Worm (Caenorhabditis elegans) whole organism, L1 larva: ENCODE results near the gene mlt-3.
"Not testable (repeated sequence)": the region's sequence is repeated elsewhere in the genome, so short reads cannot be mapped to it uniquely, and the experiment has no call there.

Experiments
- F16B12.6 ChIP-seq: fragments of 150-350 bp; optimal IDR thresholded peaks from 2 replicates; lab custom pipeline; 2014; ENCODE audit warnings: missing biosample characterization, missing genetic modification characterization
- aha-1 ChIP-seq: fragments of 150-350 bp; optimal IDR thresholded peaks from 2 replicates; lab custom pipeline; 2014; ENCODE audit warnings: missing biosample characterization, missing genetic modification characterization
- blmp-1 ChIP-seq: fragments of 150-350 bp; optimal IDR thresholded peaks from 2 replicates; lab custom pipeline; 2014; ENCODE audit warnings: missing biosample characterization, missing genetic modification characterization
- efl-3 ChIP-seq: fragments of 200-800 bp; sonication (Bioruptor generic); optimal IDR thresholded peaks from 2 replicates; lab custom pipeline; 2018; ENCODE audit warnings: mild to moderate bottlenecking, missing genetic modification characterization, missing compliant biosample characterization
- hlh-17 ChIP-seq: fragments of 200-800 bp; sonication (Bioruptor generic); optimal IDR thresholded peaks from 2 replicates; lab custom pipeline; 2018; ENCODE audit warnings: missing genetic modification characterization, mild to moderate bottlenecking, missing compliant biosample characterization, moderate library complexity, borderline replicate concordance
- irx-1 ChIP-seq: sonication (generic microtip); optimal IDR thresholded peaks from 2 replicates; lab custom pipeline; 2016; ENCODE audit warnings: missing genetic modification characterization, missing compliant biosample characterization
- lin-14 ChIP-seq: fragments of 200-800 bp; sonication (Bioruptor generic); optimal IDR thresholded peaks from 2 replicates; lab custom pipeline; 2018; ENCODE audit warnings: mild to moderate bottlenecking, missing genetic modification characterization, moderate library complexity, missing compliant biosample characterization
- nhr-237 ChIP-seq: fragments of 150-350 bp; optimal IDR thresholded peaks from 2 replicates; lab custom pipeline; 2014; ENCODE audit warnings: missing biosample characterization, missing genetic modification characterization
- nhr-84 ChIP-seq: sonication (generic microtip); optimal IDR thresholded peaks from 2 replicates; lab custom pipeline; 2017; ENCODE audit warnings: missing biosample characterization, missing genetic modification characterization
- nhr-90 ChIP-seq: sonication (generic microtip); optimal IDR thresholded peaks from 2 replicates; lab custom pipeline; 2016; ENCODE audit warnings: mild to moderate bottlenecking, missing genetic modification characterization, missing compliant biosample characterization; ENCODE audit not compliant: poor library complexity
- ztf-4 ChIP-seq: fragments of 150-350 bp; optimal IDR thresholded peaks from 2 replicates; lab custom pipeline; 2014; ENCODE audit warnings: missing biosample characterization, missing genetic modification characterization

mlt-3 gene

ce11 chrIV:12192104-12192763 lies 34.7 kb downstream of the mlt-3 start:
- peak; percentile 10 for TF ChIP-seq lin-14
- no peak for TF ChIP-seq irx-1 (tag; lab: Kevin White, UChicago)
- no peak for TF ChIP-seq nhr-237 (tag; lab: Kevin White, UChicago)
- TF ChIP-seq hlh-17, result no peak
- TF ChIP-seq blmp-1 (tag; lab: Kevin White, UChicago), result no peak
- no peak for TF ChIP-seq nhr-90
- TF ChIP-seq efl-3, result no peak
- no peak for TF ChIP-seq F16B12.6

ce11 chrIV:12178235-12178634 lies 48.7 kb downstream of the mlt-3 start, which contains the start of gene nlr-1:
nlr-1 (minus strand) TSS chrIV:12178335.
- TF ChIP-seq aha-1, ztf-4, nhr-84 (tag; lab: Kevin White, UChicago): not testable (repeated sequence)
